Worm (Caenorhabditis elegans) whole organism, L4/young adult: ENCODE data around the gene C27A7.3.

Experiments
- W03F9.2 ChIP-seq: fragments of 150-350 bp; optimal IDR thresholded peaks from 2 replicates; lab custom pipeline; 2014; ENCODE audit warnings: missing biosample characterization, missing genetic modification characterization
- dao-5 ChIP-seq: sonication (generic microtip); optimal IDR thresholded peaks from 2 replicates; lab custom pipeline; 2016; ENCODE audit warnings: missing genotype, missing genetic modification characterization, moderate library complexity, missing compliant biosample characterization
- him-1 ChIP-seq: sonication (generic microtip); optimal IDR thresholded peaks from 2 replicates; lab custom pipeline; 2016; ENCODE audit warnings: missing genotype, missing genetic modification reagents, missing genetic modification characterization, missing compliant biosample characterization

C27A7.3 gene

ce11 chrV:12140625-12141024 lies at the start of gene C27A7.3:
C27A7.3 (plus strand) TSS chrV:12140925.
- TF ChIP-seq him-1 (tag; lab: Kevin White, UChicago) (no peak), dao-5 (no peak), W03F9.2 (no peak)

DNA sequence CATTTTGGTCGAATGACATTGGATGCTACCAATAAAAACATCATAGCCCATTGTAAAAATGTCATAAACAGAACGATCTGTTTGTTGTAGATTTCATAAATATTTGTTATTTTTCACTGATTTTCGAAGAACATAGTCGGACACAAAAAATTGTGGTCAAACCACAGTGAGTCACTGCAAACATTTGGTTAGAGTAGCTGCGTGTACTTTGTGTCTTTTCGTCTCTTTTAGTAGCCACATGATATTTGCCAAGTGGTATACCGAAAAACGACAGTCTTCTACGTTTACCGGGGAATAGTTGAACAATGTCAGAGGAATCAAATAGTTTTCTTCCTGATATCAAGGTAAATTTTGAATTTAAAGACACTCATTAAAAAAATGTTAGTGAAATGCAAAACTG lies 49.0 kb upstream of the C27A7.3 start, which contains the start of gene nhr-206:
TSS of gene nhr-206 (plus strand) at position 248 of the 400 bp plus-strand sequence.
- TF ChIP-seq dao-5 (no peak), W03F9.2 (no peak)

ce11 chrV:12094030-12094429 lies 46.7 kb upstream of the C27A7.3 start, which contains the start of gene nhr-208:
nhr-208 (plus strand) TSS chrV:12094317.
- TF ChIP-seq him-1 (tag; lab: Kevin White, UChicago) (no peak), W03F9.2 (no peak), dao-5 (no peak)

ce11 chrV:12095865-12096264 lies 44.9 kb upstream of the C27A7.3 start, which contains the start of gene nhr-207:
nhr-207 (plus strand) TSS chrV:12096146.
- TF ChIP-seq him-1 (tag; lab: Kevin White, UChicago) (no peak), W03F9.2 (no peak)

ce11 chrV:12098123-12098522 lies 42.6 kb upstream of the C27A7.3 start, which contains the start of gene nhr-209:
nhr-209 (plus strand) TSS chrV:12098149.
- TF ChIP-seq dao-5 (no peak), W03F9.2 (no peak), him-1 (tag; lab: Kevin White, UChicago) (no peak)

DNA sequence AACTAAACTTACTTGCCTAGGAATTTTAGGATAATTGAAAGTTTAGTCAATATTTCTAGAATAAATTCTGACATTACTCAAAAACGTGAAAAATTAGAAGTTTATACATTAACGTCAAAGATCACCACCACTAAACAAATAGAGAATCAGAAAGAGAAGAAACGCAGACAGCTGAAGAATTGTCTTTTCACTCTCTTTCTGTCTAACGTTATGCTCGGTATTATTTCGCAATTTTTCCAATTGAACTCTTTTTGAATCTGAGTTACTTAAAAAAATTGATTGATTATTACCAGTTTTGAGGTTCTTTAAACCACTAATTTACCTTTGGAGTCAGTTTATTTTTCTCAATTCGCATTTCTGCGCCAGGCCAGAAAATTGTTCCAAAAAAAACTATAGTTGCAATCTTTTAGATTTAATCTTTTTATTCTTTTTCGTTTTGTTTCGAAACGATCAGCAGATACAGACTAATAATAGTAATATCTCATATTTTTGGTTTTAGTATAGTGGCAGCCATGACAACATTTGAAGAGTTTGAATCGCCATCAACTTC lies 39.9 kb upstream of the C27A7.3 start, which contains the start of gene nhr-154:
TSS of gene nhr-154 (plus strand) at position 500 of the 550 bp plus-strand sequence.
- TF ChIP-seq W03F9.2 (peak; percentile 17), him-1 (tag; lab: Kevin White, UChicago) (no peak)

DNA sequence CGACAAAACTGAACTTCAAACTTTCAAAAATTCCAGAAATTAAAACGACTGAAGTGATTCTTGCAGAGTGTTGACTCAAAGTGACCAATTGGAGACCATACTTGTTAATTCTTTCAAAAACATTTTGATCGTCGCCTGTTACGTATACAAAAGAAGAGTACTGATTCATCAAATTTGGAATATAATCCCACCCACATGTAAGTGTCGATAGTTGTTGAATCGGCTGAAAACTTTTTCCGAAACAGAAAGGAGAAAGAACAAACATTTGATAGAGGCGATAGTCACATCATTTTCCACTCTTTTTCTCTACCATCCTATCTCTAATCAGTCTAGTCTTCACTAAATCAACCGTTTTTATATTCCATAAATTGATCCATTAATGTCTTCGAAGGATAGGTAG lies 36.8 kb upstream of the C27A7.3 start, which contains the start of gene nhr-153:
TSS of gene nhr-153 (plus strand) at position 301 of the 400 bp plus-strand sequence.
- no peak for TF ChIP-seq him-1 (tag; lab: Kevin White, UChicago)
- no peak for TF ChIP-seq dao-5
- TF ChIP-seq W03F9.2 = no peak

DNA sequence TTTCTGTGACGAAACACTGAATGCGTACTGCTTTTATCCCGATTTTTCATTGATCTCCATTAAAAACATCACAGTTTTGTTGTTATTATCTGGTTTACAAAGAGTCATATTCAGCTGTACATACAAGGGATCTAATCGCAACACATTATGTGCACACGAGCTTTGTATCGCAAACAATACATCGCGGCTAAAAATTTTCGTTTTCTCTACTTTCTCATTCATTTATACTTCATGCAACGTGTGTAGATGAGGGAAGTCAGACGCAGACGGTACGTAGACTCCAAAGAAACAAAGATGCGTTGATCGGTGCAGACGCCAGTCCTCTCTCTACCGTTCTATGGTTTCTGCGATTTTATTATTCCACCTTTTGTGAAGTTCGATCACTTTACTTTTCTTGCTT lies 33.9 kb upstream of the C27A7.3 start, which contains the start of gene nhr-136:
TSS of gene nhr-136 (plus strand) at position 301 of the 400 bp plus-strand sequence.
- TF ChIP-seq W03F9.2 (no peak), dao-5 (no peak), him-1 (tag; lab: Kevin White, UChicago) (no peak)

ce11 chrV:12111452-12111851 lies 29.3 kb upstream of the C27A7.3 start, which contains the start of gene lhpp-1:
lhpp-1 (minus strand) TSS chrV:12111805.
- no peak for TF ChIP-seq him-1 (tag; lab: Kevin White, UChicago)
- no peak for TF ChIP-seq dao-5
- no peak for TF ChIP-seq W03F9.2

- no peak for TF ChIP-seq dao-5
Observed at ce11 chrV:12113726-12114125, 27.0 kb upstream of the C27A7.3 start.

DNA sequence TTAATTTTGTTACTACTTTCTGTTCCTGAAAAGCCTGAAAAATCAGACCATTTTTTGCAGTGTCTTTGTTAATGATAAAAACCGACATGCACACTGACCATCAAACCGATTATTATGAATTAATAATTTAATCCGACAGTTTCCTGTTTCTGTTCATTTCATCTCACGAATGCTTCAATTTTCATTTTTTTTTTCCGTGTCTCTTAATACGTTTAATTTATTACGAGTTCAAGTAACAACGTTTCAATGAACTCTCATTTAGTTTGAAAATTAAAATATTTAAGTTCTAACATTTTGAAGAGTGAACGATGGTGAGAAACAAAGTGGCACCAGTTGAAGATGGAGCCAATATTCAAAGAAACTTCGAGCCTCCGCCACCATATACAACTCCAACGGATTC lies 26.0 kb upstream of the C27A7.3 start, which contains the start of gene spin-1:
TSS of gene spin-1 (plus strand) at position 301 of the 400 bp plus-strand sequence.
- no peak for TF ChIP-seq him-1 (tag; lab: Kevin White, UChicago)
- TF ChIP-seq dao-5 = no peak
- no peak for TF ChIP-seq W03F9.2

- TF ChIP-seq W03F9.2 = no peak
- TF ChIP-seq him-1 (tag; lab: Kevin White, UChicago) = no peak
- no peak for TF ChIP-seq dao-5
Observed at ce11 chrV:12115150-12115549, 25.6 kb upstream of the C27A7.3 start.

DNA sequence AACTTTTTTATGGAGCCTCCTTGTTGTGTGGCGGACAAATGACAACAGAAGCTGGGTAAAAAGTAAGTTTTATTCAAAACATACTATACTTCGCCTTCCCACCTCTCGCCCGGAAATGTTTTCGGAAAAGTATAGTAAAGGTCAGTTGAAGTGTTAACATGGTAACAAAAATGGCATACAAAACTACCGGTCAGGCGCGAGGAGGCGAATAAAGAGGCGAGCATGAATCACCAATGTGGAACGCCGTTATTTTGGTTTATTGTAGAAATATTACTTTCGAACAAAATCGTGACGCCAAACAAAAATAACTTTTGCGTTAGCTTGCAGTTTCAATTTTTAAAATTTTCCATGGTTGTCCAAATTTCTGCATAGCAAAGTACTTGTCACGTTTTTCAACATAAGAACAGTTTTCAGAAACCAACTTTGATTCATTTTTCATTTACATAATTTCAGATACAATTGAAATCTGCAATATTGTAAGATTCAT lies 23.1 kb upstream of the C27A7.3 start, which contains the start of gene C13C4.8:
TSS of gene C13C4.8 (plus strand) at position 437 of the 487 bp plus-strand sequence.
- TF ChIP-seq W03F9.2 = no peak
- TF ChIP-seq him-1 (tag; lab: Kevin White, UChicago) = no peak
- no peak for TF ChIP-seq dao-5

ce11 chrV:12120381-12120780 lies 20.3 kb upstream of the C27A7.3 start, which contains the start of gene C13C4.7:
C13C4.7 (minus strand) TSS chrV:12120481.
- no peak for TF ChIP-seq W03F9.2
- no peak for TF ChIP-seq him-1 (tag; lab: Kevin White, UChicago)
- no peak for TF ChIP-seq dao-5

DNA sequence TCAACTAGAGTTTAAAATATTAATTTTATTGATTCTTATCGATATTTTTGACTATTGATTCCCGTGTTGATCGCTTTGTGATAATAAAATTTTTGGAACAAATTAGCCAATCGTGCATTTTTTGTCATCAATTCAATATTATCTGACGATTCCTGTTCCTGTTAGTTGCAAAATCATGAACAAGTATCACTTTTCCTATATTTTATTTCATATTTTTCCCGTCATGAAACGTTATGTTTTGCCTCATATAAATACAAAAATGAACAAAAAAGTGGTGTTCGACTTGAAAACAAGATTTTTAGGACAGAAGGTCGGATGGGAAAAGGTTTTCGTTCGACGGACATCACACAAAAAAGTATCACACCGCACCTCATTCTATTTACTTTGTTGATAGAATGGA lies 19.5 kb upstream of the C27A7.3 start, which contains the start of gene C13C4.6:
TSS of gene C13C4.6 (plus strand) at position 301 of the 400 bp plus-strand sequence.
- TF ChIP-seq him-1 (tag; lab: Kevin White, UChicago) (no peak), W03F9.2 (no peak), dao-5 (no peak)
